Fruit fly (Drosophila melanogaster) whole organism, prepupa: ENCODE measurements around the gene CG43062.
A peak's percentile ranks its signal among the peaks of the same experiment; 100 is the strongest.

Experiments
- Blimp-1 ChIP-seq: fragments of 200-800 bp; sonication (Bioruptor generic); optimal IDR thresholded peaks from 3 replicates; lab custom pipeline; 2017; ENCODE audit warnings: missing biosample characterization, missing genetic modification characterization, mild to moderate bottlenecking, moderate library complexity, missing genetic modification reagents
- CG10631 ChIP-seq: fragments of 200-800 bp; sonication (Bioruptor generic); optimal IDR thresholded peaks from 2 replicates; lab custom pipeline; 2016; ENCODE audit warnings: missing biosample characterization, missing genetic modification characterization
- CG10669 ChIP-seq: fragments of 200-800 bp; sonication (Bioruptor generic); optimal IDR thresholded peaks from 3 replicates; lab custom pipeline; 2018; ENCODE audit warnings: missing biosample characterization, mild to moderate bottlenecking, missing genetic modification characterization, moderate library complexity
- CG11294 ChIP-seq: fragments of 200-800 bp; sonication (Bioruptor generic); IDR thresholded peaks from 2 replicates; pipeline ENCODE4 v1.3.6; 2022; ENCODE audit warnings: missing biosample characterization, missing genetic modification characterization
- CG11762 ChIP-seq: fragments of 200-800 bp; sonication (Bioruptor generic); optimal IDR thresholded peaks from 3 replicates; lab custom pipeline; 2016; ENCODE audit warnings: missing biosample characterization, missing genetic modification characterization; ENCODE audit not compliant: insufficient read depth
- CG11902 ChIP-seq: fragments of 200-800 bp; sonication (Bioruptor generic); optimal IDR thresholded peaks from 3 replicates; lab custom pipeline; 2016; ENCODE audit warnings: missing biosample characterization, missing genetic modification characterization
- CG15336 ChIP-seq: fragments of 200-800 bp; sonication (Bioruptor generic); IDR thresholded peaks from 2 replicates; pipeline ENCODE4 v1.3.6; 2022; ENCODE audit warnings: missing biosample characterization, missing genetic modification characterization
- CG1621 ChIP-seq: fragments of 200-800 bp; sonication (Bioruptor generic); optimal IDR thresholded peaks from 3 replicates; lab custom pipeline; 2018; ENCODE audit warnings: missing biosample characterization, mild to moderate bottlenecking, missing genetic modification characterization
- CG3032 ChIP-seq: fragments of 200-800 bp; optimal IDR thresholded peaks from 2 replicates; lab custom pipeline; 2019; ENCODE audit warnings: missing biosample characterization, mild to moderate bottlenecking, missing genetic modification characterization, moderate library complexity
- CG31627 ChIP-seq: fragments of 200-800 bp; sonication (Bioruptor generic); optimal IDR thresholded peaks from 3 replicates; lab custom pipeline; 2016; ENCODE audit warnings: missing biosample characterization, missing genetic modification characterization
- CG32006 ChIP-seq: fragments of 200-800 bp; sonication (Bioruptor generic); optimal IDR thresholded peaks from 3 replicates; lab custom pipeline; 2017; ENCODE audit warnings: missing biosample characterization, mild to moderate bottlenecking, missing genetic modification characterization
- CG34406 ChIP-seq: fragments of 200-800 bp; sonication (Bioruptor generic); optimal IDR thresholded peaks from 3 replicates; lab custom pipeline; 2016; ENCODE audit warnings: missing biosample characterization, missing genetic modification characterization
- CG3919 ChIP-seq: fragments of 200-800 bp; sonication (Bioruptor generic); optimal IDR thresholded peaks from 3 replicates; lab custom pipeline; 2016; ENCODE audit warnings: missing biosample characterization, missing genetic modification characterization
- CG4318 ChIP-seq: fragments of 200-800 bp; sonication (Bioruptor generic); optimal IDR thresholded peaks from 3 replicates; lab custom pipeline; 2017; ENCODE audit warnings: missing biosample characterization, mild to moderate bottlenecking, missing genetic modification characterization
- CG6163 ChIP-seq: fragments of 200-800 bp; sonication (Bioruptor generic); IDR thresholded peaks from 3 replicates; pipeline ENCODE4 v1.3.6; 2022; ENCODE audit warnings: missing biosample characterization, missing genetic modification characterization
- CG6276 ChIP-seq: fragments of 200-800 bp; sonication (Bioruptor generic); optimal IDR thresholded peaks from 2 replicates; lab custom pipeline; 2017; ENCODE audit warnings: missing biosample characterization, mild to moderate bottlenecking, missing genetic modification characterization
- CG6792 ChIP-seq: fragments of 200-800 bp; sonication (Bioruptor generic); optimal IDR thresholded peaks from 3 replicates; lab custom pipeline; 2016; ENCODE audit warnings: missing biosample characterization, missing genetic modification characterization
- CG6808 ChIP-seq: fragments of 200-800 bp; sonication (Bioruptor generic); optimal IDR thresholded peaks from 3 replicates; lab custom pipeline; 2017; ENCODE audit warnings: missing biosample characterization, missing genetic modification characterization, mild to moderate bottlenecking, moderate library complexity, missing genetic modification reagents
- CG6854 ChIP-seq: fragments of 200-800 bp; sonication (Bioruptor generic); optimal IDR thresholded peaks from 2 replicates; lab custom pipeline; 2017; ENCODE audit warnings: missing biosample characterization, mild to moderate bottlenecking, missing genetic modification characterization
- CG8119 ChIP-seq: fragments of 200-800 bp; sonication (Bioruptor generic); IDR thresholded peaks from 3 replicates; pipeline ENCODE4 v1.3.6; 2022; ENCODE audit warnings: missing biosample characterization, missing genetic modification characterization
- CG8319 ChIP-seq: fragments of 200-800 bp; sonication (Bioruptor generic); optimal IDR thresholded peaks from 3 replicates; lab custom pipeline; 2016; ENCODE audit warnings: missing biosample characterization, missing genetic modification characterization
- CG8632 ChIP-seq: fragments of 200-800 bp; sonication (Bioruptor generic); optimal IDR thresholded peaks from 3 replicates; lab custom pipeline; 2016; ENCODE audit warnings: missing biosample characterization, missing genetic modification characterization
- CG9139 ChIP-seq: fragments of 200-800 bp; sonication (Bioruptor generic); optimal IDR thresholded peaks from 3 replicates; lab custom pipeline; 2017; ENCODE audit warnings: missing biosample characterization, mild to moderate bottlenecking, missing genetic modification characterization
- Eip75B ChIP-seq: fragments of 200-800 bp; sonication (Bioruptor generic); optimal IDR thresholded peaks from 3 replicates; lab custom pipeline; 2016; ENCODE audit warnings: missing biosample characterization, missing genetic modification characterization
- Eip78C ChIP-seq: fragments of 200-800 bp; sonication (Bioruptor generic); peaks from one replicate; lab custom pipeline; 2016; ENCODE audit warnings: missing biosample characterization, missing genetic modification characterization
- Eip93F ChIP-seq: fragments of 200-800 bp; sonication (Bioruptor generic); optimal IDR thresholded peaks from 2 replicates; lab custom pipeline; 2016; ENCODE audit warnings: missing biosample characterization, mild to moderate bottlenecking, missing genetic modification characterization
- Ets21C ChIP-seq: fragments of 200-800 bp; sonication (Bioruptor generic); optimal IDR thresholded peaks from 3 replicates; lab custom pipeline; 2016; ENCODE audit warnings: missing biosample characterization, missing genetic modification characterization
- Ets96B ChIP-seq: fragments of 200-800 bp; optimal IDR thresholded peaks from 2 replicates; lab custom pipeline; 2019; ENCODE audit warnings: missing biosample characterization, mild to moderate bottlenecking, missing genetic modification characterization, moderate library complexity
- Gug ChIP-seq: fragments of 200-800 bp; sonication (Bioruptor generic); IDR thresholded peaks from 2 replicates; pipeline ENCODE4 v1.3.6; 2022; ENCODE audit warnings: missing biosample characterization, missing genetic modification characterization
- Hr38 ChIP-seq: sonication (Bioruptor generic); optimal IDR thresholded peaks from 2 replicates; lab custom pipeline; 2016; ENCODE audit warnings: missing biosample characterization, missing genetic modification characterization
- Hr39 ChIP-seq: fragments of 200-800 bp; sonication (Bioruptor generic); optimal IDR thresholded peaks from 2 replicates; lab custom pipeline; 2016; ENCODE audit warnings: missing biosample characterization, missing genetic modification characterization
- Hr4 ChIP-seq: fragments of 200-800 bp; sonication (Bioruptor generic); optimal IDR thresholded peaks from 3 replicates; lab custom pipeline; 2016; ENCODE audit warnings: missing biosample characterization, missing genetic modification characterization
- Lpt ChIP-seq: fragments of 200-800 bp; sonication (Bioruptor generic); optimal IDR thresholded peaks from 3 replicates; lab custom pipeline; 2016; ENCODE audit warnings: missing biosample characterization, missing genetic modification characterization
- Met ChIP-seq: fragments of 200-800 bp; sonication (Bioruptor generic); optimal IDR thresholded peaks from 3 replicates; lab custom pipeline; 2016; ENCODE audit warnings: missing biosample characterization, missing genetic modification characterization
- OdsH ChIP-seq: fragments of 200-800 bp; sonication (Bioruptor generic); optimal IDR thresholded peaks from 3 replicates; lab custom pipeline; 2016; ENCODE audit warnings: missing biosample characterization, missing genetic modification characterization
- Smox ChIP-seq: fragments of 200-800 bp; sonication (Bioruptor generic); optimal IDR thresholded peaks from 3 replicates; lab custom pipeline; 2016; ENCODE audit warnings: missing biosample characterization, missing genetic modification characterization
- Sox14 ChIP-seq: fragments of 200-800 bp; sonication (Bioruptor generic); optimal IDR thresholded peaks from 3 replicates; lab custom pipeline; 2016; ENCODE audit warnings: missing biosample characterization, missing genetic modification characterization
- Sox15 ChIP-seq: fragments of 200-800 bp; sonication (Bioruptor generic); optimal IDR thresholded peaks from 3 replicates; lab custom pipeline; 2016; ENCODE audit warnings: missing biosample characterization, missing genetic modification characterization
- achi ChIP-seq: fragments of 200-800 bp; sonication (Bioruptor generic); optimal IDR thresholded peaks from 3 replicates; lab custom pipeline; 2016; ENCODE audit warnings: missing biosample characterization, missing genetic modification characterization
- cyc ChIP-seq: fragments of 200-800 bp; sonication (Bioruptor generic); optimal IDR thresholded peaks from 3 replicates; lab custom pipeline; 2016; ENCODE audit warnings: missing biosample characterization, missing genetic modification characterization
- dsx ChIP-seq: fragments of 200-800 bp; optimal IDR thresholded peaks from 3 replicates; lab custom pipeline; 2019; ENCODE audit warnings: missing biosample characterization, mild to moderate bottlenecking, missing genetic modification characterization, moderate library complexity; ENCODE audit not compliant: poor library complexity, severe bottlenecking
- eg ChIP-seq: fragments of 200-800 bp; sonication (Bioruptor generic); IDR thresholded peaks from 3 replicates; pipeline ENCODE4 v1.3.6; 2022; ENCODE audit warnings: missing biosample characterization, missing genetic modification characterization
- esn ChIP-seq: fragments of 200-800 bp; sonication (Bioruptor generic); optimal IDR thresholded peaks from 2 replicates; lab custom pipeline; 2016; ENCODE audit warnings: missing biosample characterization, mild to moderate bottlenecking, missing genetic modification characterization, moderate library complexity
- fd59A ChIP-seq: fragments of 200-800 bp; sonication (Bioruptor generic); optimal IDR thresholded peaks from 2 replicates; lab custom pipeline; 2017; ENCODE audit warnings: missing biosample characterization, mild to moderate bottlenecking, missing genetic modification characterization, missing genetic modification reagents
- fd85E ChIP-seq: fragments of 200-800 bp; sonication (Bioruptor generic); optimal IDR thresholded peaks from 3 replicates; lab custom pipeline; 2016; ENCODE audit warnings: missing biosample characterization, missing genetic modification characterization
- fkh ChIP-seq: fragments of 200-800 bp; sonication (Bioruptor generic); optimal IDR thresholded peaks from 3 replicates; lab custom pipeline; 2017; ENCODE audit warnings: missing biosample characterization, mild to moderate bottlenecking, missing genetic modification characterization, moderate library complexity
- lz ChIP-seq: fragments of 200-800 bp; sonication (Bioruptor generic); optimal IDR thresholded peaks from 3 replicates; lab custom pipeline; 2016; ENCODE audit warnings: missing biosample characterization, missing genetic modification characterization
- salr ChIP-seq, 2 experiments: fragments of 200-800 bp; sonication (Bioruptor generic); optimal IDR thresholded peaks; 3 replicates each; lab custom pipeline; 2016 to 2018; ENCODE audit warnings: missing biosample characterization in 2 of 2, missing genetic modification characterization in 2 of 2, mild to moderate bottlenecking in 1 of 2
- spab ChIP-seq: fragments of 200-800 bp; sonication (Bioruptor generic); optimal IDR thresholded peaks from 2 replicates; lab custom pipeline; 2017; ENCODE audit warnings: missing biosample characterization, mild to moderate bottlenecking, missing genetic modification characterization, missing genetic modification reagents
- ss ChIP-seq, 2 experiments: fragments of 200-800 bp; sonication (Bioruptor generic); optimal IDR thresholded peaks; 2 replicates in 1 of 2; 3 replicates in 1 of 2; lab custom pipeline; 2017 to 2018; ENCODE audit warnings: mild to moderate bottlenecking in 2 of 2, missing biosample characterization in 2 of 2, missing genetic modification characterization in 2 of 2, moderate library complexity in 1 of 2
- topi ChIP-seq: fragments of 200-800 bp; sonication (Bioruptor generic); optimal IDR thresholded peaks from 3 replicates; lab custom pipeline; 2016; ENCODE audit warnings: missing biosample characterization, missing genetic modification characterization
- vri ChIP-seq: fragments of 200-800 bp; sonication (Bioruptor generic); optimal IDR thresholded peaks from 3 replicates; lab custom pipeline; 2016; ENCODE audit warnings: missing biosample characterization, mild to moderate bottlenecking, missing genetic modification characterization

The CG43062 gene

DNA sequence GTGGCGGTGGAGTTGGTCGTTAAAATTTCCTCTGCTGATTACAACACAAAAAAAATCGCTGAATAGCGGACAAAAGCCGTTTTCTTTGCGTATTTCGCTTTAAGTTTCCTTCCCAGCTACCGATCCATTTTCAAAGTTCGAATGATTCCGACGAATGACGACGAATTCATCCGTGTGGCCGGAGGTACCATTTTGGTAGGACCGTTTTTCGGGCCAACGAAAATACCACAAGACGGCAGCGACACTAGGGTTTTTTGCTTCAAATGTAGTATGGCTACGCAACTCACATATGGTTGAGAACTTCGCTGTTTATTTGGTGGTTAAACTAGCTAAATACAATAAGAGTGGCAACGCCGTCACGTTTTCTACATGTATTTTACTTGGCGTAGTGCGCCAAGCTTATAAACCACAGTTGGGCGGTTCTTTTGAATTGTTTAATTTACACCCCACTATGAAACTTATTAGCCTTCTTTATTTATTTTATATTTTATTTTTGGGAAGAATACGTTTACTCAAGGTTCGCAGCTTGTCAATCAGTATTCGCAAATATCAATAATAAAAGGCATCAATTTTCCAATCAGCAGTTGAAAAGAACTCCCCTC lies 14.2 kb downstream of the CG43062 start, which contains the start of gene Lk6:
Lk6 (minus strand) TSS at position 179 of the 602 bp plus-strand sequence.
- TF ChIP-seq CG34406 (GFP tag; lab: Kevin White, UChicago) (no peak), CG10631 (GFP tag; lab: Kevin White, UChicago) (no peak), CG6276 (no peak), CG6792 (no peak), CG1621 (tag; lab: Kevin White, UChicago) (peak; percentile 69), Eip93F (GFP tag; lab: Kevin White, UChicago) (no peak), eg (GFP tag; lab: Robert Waterston, UW) (no peak), OdsH (GFP tag; lab: Kevin White, UChicago) (no peak), Met (GFP tag; lab: Kevin White, UChicago) (no peak), topi (GFP tag; lab: Kevin White, UChicago) (peak; percentile 31), lz (GFP tag; lab: Kevin White, UChicago) (peak; percentile 8), CG9139 (peak; percentile 73), Smox (GFP tag; lab: Kevin White, UChicago) (no peak), salr (GFP tag; optimal IDR thresholded peaks at IDR 0.05; lab: Kevin White, UChicago) (peak in 1 of 2 experiments; percentile 0), CG6808 (GFP tag; lab: Kevin White, UChicago) (peak; percentile 61), Hr4 (GFP tag; lab: Kevin White, UChicago) (no peak), vri (GFP tag; lab: Kevin White, UChicago) (peak; percentile 80), fd59A (GFP tag; lab: Kevin White, UChicago) (no peak), cyc (GFP tag; lab: Kevin White, UChicago) (no peak), CG8119 (GFP tag; lab: Robert Waterston, UW) (no peak), dsx (GFP tag; lab: Kevin White, UChicago) (peak; percentile 32), CG3032 (peak; percentile 6), Eip75B (GFP tag; lab: Kevin White, UChicago) (peak; percentile 52), Eip78C (GFP tag; lab: Kevin White, UChicago) (peak; percentile 51), CG11902 (no peak), CG6854 (GFP tag; lab: Kevin White, UChicago) (peak; percentile 90), CG8319 (GFP tag; lab: Kevin White, UChicago) (no peak), ss (GFP tag; optimal IDR thresholded peaks at IDR 0.05; lab: Kevin White, UChicago) (peak; percentile 69), Sox15 (GFP tag; lab: Kevin White, UChicago) (no peak), CG11294 (GFP tag; lab: Robert Waterston, UW) (no peak), CG4318 (GFP tag; lab: Kevin White, UChicago) (no peak), Lpt (GFP tag; lab: Kevin White, UChicago) (no peak), CG10669 (GFP tag; lab: Kevin White, UChicago) (no peak), CG11762 (GFP tag; lab: Kevin White, UChicago) (no peak), spab (no peak), Ets96B (peak; percentile 28), Ets21C (GFP tag; lab: Kevin White, UChicago) (no peak), fd85E (GFP tag; lab: Kevin White, UChicago) (no peak), CG15336 (GFP tag; lab: Robert Waterston, UW) (no peak), achi (GFP tag; lab: Kevin White, UChicago) (no peak), CG31627 (GFP tag; lab: Kevin White, UChicago) (no peak), Sox14 (GFP tag; lab: Kevin White, UChicago) (peak; percentile 66), fkh (peak; percentile 28), CG8632 (GFP tag; lab: Kevin White, UChicago) (no peak), esn (GFP tag; lab: Kevin White, UChicago) (peak; percentile 34), CG3919 (GFP tag; lab: Kevin White, UChicago) (peak; percentile 54), Hr39 (GFP tag; lab: Kevin White, UChicago) (no peak), Gug (GFP tag; lab: Robert Waterston, UW) (no peak), CG32006 (GFP tag; lab: Kevin White, UChicago) (no peak), CG6163 (GFP tag; lab: Robert Waterston, UW) (no peak), Blimp-1 (GFP tag; lab: Kevin White, UChicago) (peak; percentile 24), Hr38 (GFP tag; lab: Kevin White, UChicago) (no peak)
